Worm (Caenorhabditis elegans) whole organism, young adult: ENCODE data around the gene srx-28.
A peak's percentile ranks its signal among the peaks of the same experiment; 100 is the strongest.

Experiments used
- B0261.1 ChIP-seq: sonication (generic microtip); optimal IDR thresholded peaks from 2 replicates; lab custom pipeline; 2016; ENCODE audit warnings: mild to moderate bottlenecking, missing genetic modification characterization, moderate library complexity, missing compliant biosample characterization
- D2030.7 ChIP-seq: fragments of 200-800 bp; sonication (Bioruptor generic); IDR thresholded peaks from 2 replicates; pipeline ENCODE4 v1.3.6; 2022; ENCODE audit warnings: missing genetic modification reagents, missing genetic modification characterization, missing compliant biosample characterization
- F10E7.11 ChIP-seq: sonication (generic microtip); optimal IDR thresholded peaks from 2 replicates; lab custom pipeline; 2017; ENCODE audit warnings: mild to moderate bottlenecking, missing genetic modification characterization, moderate library complexity, missing compliant biosample characterization
- F22D6.2 ChIP-seq: sonication (generic microtip); optimal IDR thresholded peaks from 2 replicates; lab custom pipeline; 2016; ENCODE audit warnings: mild to moderate bottlenecking, missing genetic modification characterization, missing compliant biosample characterization
- F37B4.10 ChIP-seq: fragments of 200-800 bp; sonication (Bioruptor generic); IDR thresholded peaks from 2 replicates; pipeline ENCODE4 v1.3.6; 2022; ENCODE audit warnings: missing genetic modification characterization, missing compliant biosample characterization
- F55B11.4 ChIP-seq: sonication (generic microtip); optimal IDR thresholded peaks from 2 replicates; lab custom pipeline; 2016; ENCODE audit warnings: missing compliant biosample characterization, missing genetic modification characterization, borderline replicate concordance; ENCODE audit not compliant: insufficient read depth
- F57A8.1 ChIP-seq: fragments of 200-800 bp; sonication (Bioruptor generic); optimal IDR thresholded peaks from 2 replicates; lab custom pipeline; 2018; ENCODE audit warnings: mild to moderate bottlenecking, missing genetic modification characterization, moderate library complexity, missing compliant biosample characterization
- F57C9.4 ChIP-seq: sonication (generic microtip); optimal IDR thresholded peaks from 2 replicates; lab custom pipeline; 2017; ENCODE audit warnings: mild to moderate bottlenecking, missing genetic modification characterization, missing compliant biosample characterization
- K12H6.12 ChIP-seq: fragments of 200-800 bp; sonication (Bioruptor generic); optimal IDR thresholded peaks from 2 replicates; lab custom pipeline; 2018; ENCODE audit warnings: mild to moderate bottlenecking, missing genetic modification characterization, missing compliant biosample characterization
- Y56A3A.18 ChIP-seq: fragments of 200-800 bp; sonication (Bioruptor generic); IDR thresholded peaks from 2 replicates; pipeline ENCODE4 v1.3.6; 2022; ENCODE audit warnings: missing genetic modification reagents, missing genetic modification characterization, missing compliant biosample characterization
- akir-1 ChIP-seq: fragments of 200-800 bp; sonication (Bioruptor generic); optimal IDR thresholded peaks from 2 replicates; lab custom pipeline; 2018; ENCODE audit warnings: mild to moderate bottlenecking, missing genetic modification characterization, moderate library complexity, missing compliant biosample characterization
- ama-1 ChIP-seq, 3 experiments: fragments of 150-350 bp in 1 of 3; sonication (generic microtip) in 2 of 3; optimal IDR thresholded peaks; 2 replicates each; lab custom pipeline; 2014 to 2018; ENCODE audit warnings: missing biosample characterization in 2 of 3, missing genetic modification characterization in 2 of 3, missing genetic modification reagents in 2 of 3
- aptf-2 ChIP-seq: fragments of 200-800 bp; sonication (Bioruptor generic); conservative IDR thresholded peaks from 2 replicates; pipeline ENCODE4 v1.3.6; 2022; ENCODE audit warnings: missing genetic modification reagents, missing genetic modification characterization, missing compliant biosample characterization
- attf-3 ChIP-seq: fragments of 200-800 bp; sonication (Bioruptor generic); conservative IDR thresholded peaks from 2 replicates; pipeline ENCODE4 v1.3.6; 2022; ENCODE audit warnings: missing genetic modification reagents, missing genetic modification characterization, missing compliant biosample characterization
- bed-2 ChIP-seq: fragments of 200-800 bp; sonication (Bioruptor generic); IDR thresholded peaks from 2 replicates; pipeline ENCODE4 v1.3.6; 2022; ENCODE audit warnings: missing genetic modification reagents, missing genetic modification characterization, missing compliant biosample characterization
- ceh-27 ChIP-seq: fragments of 200-800 bp; sonication (Bioruptor generic); optimal IDR thresholded peaks from 2 replicates; lab custom pipeline; 2018; ENCODE audit warnings: mild to moderate bottlenecking, missing genetic modification characterization, moderate library complexity, missing compliant biosample characterization
- ceh-40 ChIP-seq: fragments of 200-800 bp; sonication (Bioruptor generic); IDR thresholded peaks from 2 replicates; pipeline ENCODE4 v1.3.6; 2022; ENCODE audit warnings: missing genetic modification characterization, missing compliant biosample characterization
- dox-1 ChIP-seq: fragments of 200-800 bp; sonication (Bioruptor generic); IDR thresholded peaks from 2 replicates; pipeline ENCODE4 v1.3.6; 2022; ENCODE audit warnings: missing genetic modification reagents, missing genetic modification characterization, missing compliant biosample characterization
- efl-1 ChIP-seq: fragments of 150-350 bp; optimal IDR thresholded peaks from 2 replicates; lab custom pipeline; 2014; ENCODE audit warnings: missing biosample characterization, missing genetic modification reagents, missing genetic modification characterization
- egrh-3 ChIP-seq: fragments of 200-800 bp; sonication (Bioruptor generic); IDR thresholded peaks from 2 replicates; pipeline ENCODE4 v1.3.6; 2022; ENCODE audit warnings: missing genetic modification reagents, missing genetic modification characterization, missing compliant biosample characterization
- fkh-3 ChIP-seq: sonication (generic microtip); optimal IDR thresholded peaks from 2 replicates; lab custom pipeline; 2016; ENCODE audit warnings: mild to moderate bottlenecking, missing genetic modification characterization, missing compliant biosample characterization
- hlh-12 ChIP-seq: sonication (generic microtip); optimal IDR thresholded peaks from 2 replicates; lab custom pipeline; 2016; ENCODE audit warnings: missing genetic modification characterization, missing compliant biosample characterization
- hmg-20 ChIP-seq: fragments of 200-800 bp; sonication (Bioruptor generic); IDR thresholded peaks from 2 replicates; pipeline ENCODE4 v1.3.6; 2022; ENCODE audit warnings: missing genetic modification reagents, missing genetic modification characterization, missing compliant biosample characterization
- hrde-1 ChIP-seq: sonication (generic microtip); optimal IDR thresholded peaks from 2 replicates; lab custom pipeline; 2016; ENCODE audit warnings: missing genetic modification characterization, mild to moderate bottlenecking, missing compliant biosample characterization, moderate library complexity, missing genotype, missing genetic modification reagents, borderline replicate concordance
- lag-1 ChIP-seq: fragments of 200-800 bp; sonication (Bioruptor generic); IDR thresholded peaks from 2 replicates; pipeline ENCODE4 v1.3.6; 2022; ENCODE audit warnings: missing genetic modification reagents, missing genetic modification characterization, missing compliant biosample characterization
- let-526 ChIP-seq: fragments of 200-800 bp; sonication (Bioruptor generic); IDR thresholded peaks from 2 replicates; pipeline ENCODE4 v1.3.6; 2022; ENCODE audit warnings: missing genetic modification reagents, missing genetic modification characterization, missing compliant biosample characterization
- let-607 ChIP-seq, 2 experiments: fragments of 200-800 bp in 1 of 2; sonication (Bioruptor generic) in 1 of 2; sonication (generic microtip) in 1 of 2; optimal IDR thresholded peaks; 2 replicates each; lab custom pipeline; 2016 to 2018; ENCODE audit warnings: mild to moderate bottlenecking in 2 of 2, missing compliant biosample characterization in 2 of 2, missing genetic modification characterization in 2 of 2, moderate library complexity in 2 of 2, missing genotype in 1 of 2
- lin-40 ChIP-seq: sonication (generic microtip); optimal IDR thresholded peaks from 2 replicates; lab custom pipeline; 2016; ENCODE audit warnings: missing genetic modification characterization, mild to moderate bottlenecking, missing compliant biosample characterization, missing genotype, missing genetic modification reagents
- mcd-1 ChIP-seq: fragments of 200-800 bp; sonication (Bioruptor generic); IDR thresholded peaks from 2 replicates; pipeline ENCODE4 v1.3.6; 2022; ENCODE audit warnings: missing genetic modification reagents, missing genetic modification characterization, missing compliant biosample characterization
- mes-4 ChIP-seq: sonication (generic microtip); optimal IDR thresholded peaks from 2 replicates; lab custom pipeline; 2016; ENCODE audit warnings: missing genotype, missing genetic modification characterization, missing compliant biosample characterization
- nfya-2 ChIP-seq: fragments of 200-800 bp; sonication (Bioruptor generic); IDR thresholded peaks from 2 replicates; pipeline ENCODE4 v1.3.6; 2022; ENCODE audit warnings: missing genetic modification reagents, missing genetic modification characterization, missing compliant biosample characterization
- nfyb-1 ChIP-seq: fragments of 200-800 bp; sonication (Bioruptor generic); IDR thresholded peaks from 2 replicates; pipeline ENCODE4 v1.3.6; 2022; ENCODE audit warnings: missing genetic modification reagents, missing genetic modification characterization, missing compliant biosample characterization
- pbrm-1 ChIP-seq: fragments of 200-800 bp; sonication (Bioruptor generic); IDR thresholded peaks from 2 replicates; pipeline ENCODE4 v1.3.6; 2022; ENCODE audit warnings: missing genetic modification reagents, missing genetic modification characterization, missing compliant biosample characterization
- pha-4 ChIP-seq: fragments of 150-350 bp; sonication (generic microtip); optimal IDR thresholded peaks from 2 replicates; lab custom pipeline; 2014; ENCODE audit warnings: missing biosample characterization, missing genetic modification reagents, missing genetic modification characterization
- sea-2 ChIP-seq: fragments of 200-800 bp; sonication (Bioruptor generic); IDR thresholded peaks from 2 replicates; pipeline ENCODE4 v1.3.6; 2022; ENCODE audit warnings: missing genetic modification characterization, missing compliant biosample characterization
- snpc-1.1 ChIP-seq: sonication (generic microtip); optimal IDR thresholded peaks from 2 replicates; lab custom pipeline; 2017; ENCODE audit warnings: missing genetic modification characterization, mild to moderate bottlenecking, missing compliant biosample characterization, antibody characterized with exemption, moderate library complexity, missing genotype, missing genetic modification reagents; ENCODE audit not compliant: insufficient read depth
- snpc-3.4 ChIP-seq: sonication (generic microtip); optimal IDR thresholded peaks from 2 replicates; lab custom pipeline; 2017; ENCODE audit warnings: missing genetic modification characterization, mild to moderate bottlenecking, missing compliant biosample characterization, antibody characterized with exemption, moderate library complexity, missing genotype, missing genetic modification reagents
- snpc-4 ChIP-seq, 5 experiments: fragments of 150-350 bp in 1 of 5; sonication (generic microtip) in 4 of 5; optimal IDR thresholded peaks; 2 replicates each; lab custom pipeline; 2014 to 2018; ENCODE audit warnings: missing genetic modification characterization in 5 of 5, missing biosample characterization in 3 of 5, antibody characterized with exemption in 2 of 5, mild to moderate bottlenecking in 2 of 5, missing compliant biosample characterization in 2 of 5, missing genotype in 2 of 5, moderate library complexity in 2 of 5, missing genetic modification reagents in 1 of 5
- sptf-2 ChIP-seq: fragments of 200-800 bp; sonication (Bioruptor generic); optimal IDR thresholded peaks from 2 replicates; lab custom pipeline; 2018; ENCODE audit warnings: mild to moderate bottlenecking, missing genetic modification characterization, missing compliant biosample characterization
- tbp1 ChIP-seq: fragments of 200-800 bp; sonication (Bioruptor generic); optimal IDR thresholded peaks from 2 replicates; lab custom pipeline; 2018; ENCODE audit warnings: mild to moderate bottlenecking, missing genetic modification characterization, missing compliant biosample characterization
- tlf-1 ChIP-seq: fragments of 200-800 bp; sonication (Bioruptor generic); optimal IDR thresholded peaks from 2 replicates; lab custom pipeline; 2018; ENCODE audit warnings: mild to moderate bottlenecking, missing genetic modification characterization, missing compliant biosample characterization
- unc-130 ChIP-seq: sonication (generic microtip); optimal IDR thresholded peaks from 2 replicates; lab custom pipeline; 2016; ENCODE audit warnings: missing genetic modification reagents, missing genetic modification characterization, missing compliant biosample characterization
- unc-62 ChIP-seq: fragments of 150-350 bp; optimal IDR thresholded peaks from 2 replicates; lab custom pipeline; 2014; ENCODE audit warnings: missing biosample characterization, missing genetic modification reagents, missing genetic modification characterization
- zfh-2 ChIP-seq: fragments of 200-800 bp; sonication (Bioruptor generic); conservative IDR thresholded peaks from 2 replicates; pipeline ENCODE4 v1.3.6; 2022; ENCODE audit warnings: missing genetic modification reagents, missing genetic modification characterization, missing compliant biosample characterization
- ztf-25 ChIP-seq: fragments of 200-800 bp; sonication (Bioruptor generic); IDR thresholded peaks from 2 replicates; pipeline ENCODE4 v1.3.6; 2022; ENCODE audit warnings: missing genetic modification reagents, missing genetic modification characterization, missing compliant biosample characterization
- ztf-26 ChIP-seq: sonication (generic microtip); optimal IDR thresholded peaks from 2 replicates; lab custom pipeline; 2017; ENCODE audit warnings: missing genetic modification characterization, missing compliant biosample characterization

Gene srx-28

ce11 chrV:2757226-2757893 lies at the start of gene srx-28:
TSS of gene srx-28 (minus strand) at chrV:2757276.
- no peak for TF ChIP-seq let-526 (GFP tag; lab: Robert Waterston, UW)
- no peak for TF ChIP-seq hmg-20
- TF ChIP-seq ztf-25 (GFP tag; lab: Robert Waterston, UW), result 0 out of 2 replicates have a peak, but pooled peaks have one; percentile 38
- no peak for TF ChIP-seq F10E7.11 (tag; lab: Kevin White, UChicago)
- no peak for TF ChIP-seq F22D6.2
- no peak for TF ChIP-seq hlh-12 (tag; lab: Kevin White, UChicago)
- peak; percentile 68 for TF ChIP-seq snpc-1.1 (tag; lab: Kevin White, UChicago)
- 0 out of 2 replicates have a peak, but pooled peaks have one; percentile 84 for TF ChIP-seq F37B4.10 (GFP tag; lab: Robert Waterston, UW)
- TF ChIP-seq mcd-1 (GFP tag; lab: Robert Waterston, UW), result peak; percentile 43; the same call in 1 of the 2 replicates
- TF ChIP-seq hrde-1 (tag; lab: Kevin White, UChicago), result no peak
- TF ChIP-seq lag-1, result no peak
- TF ChIP-seq tbp1 (GFP tag; lab: Kevin White, UChicago), result no peak
- TF ChIP-seq ceh-27 (GFP tag; lab: Kevin White, UChicago), result no peak
- no peak for TF ChIP-seq mes-4 (tag; lab: Kevin White, UChicago)
- no peak for TF ChIP-seq pha-4 (tag; lab: Kevin White, UChicago)
- no peak for TF ChIP-seq attf-3
- TF ChIP-seq aptf-2, result no peak
- TF ChIP-seq sea-2 (GFP tag; lab: Robert Waterston, UW), result no peak
- TF ChIP-seq B0261.1 (tag; lab: Kevin White, UChicago), result peak; percentile 6
- TF ChIP-seq sptf-2, result no peak
- no peak; the same call in none of the 2 replicates for TF ChIP-seq zfh-2 (GFP tag; lab: Robert Waterston, UW)
- no peak for TF ChIP-seq nfya-2 (GFP tag; lab: Robert Waterston, UW)
- TF ChIP-seq unc-130 (GFP tag; lab: Kevin White, UChicago), result no peak
- no peak for TF ChIP-seq akir-1 (GFP tag; lab: Kevin White, UChicago)
- no peak for TF ChIP-seq F57C9.4 (tag; lab: Kevin White, UChicago)
- no peak for TF ChIP-seq snpc-4 (GFP tag; optimal IDR thresholded peaks at IDR 0.05; lab: Kevin White, UChicago)
- TF ChIP-seq snpc-4 (tag; optimal IDR thresholded peaks at IDR 0.05; lab: Kevin White, UChicago), result peak in 2 of 4 experiments; percentile 75 to 87
- TF ChIP-seq D2030.7, result no peak
- TF ChIP-seq dox-1 (GFP tag; lab: Robert Waterston, UW), result peak; percentile 47; the same call in 1 of the 2 replicates
- no peak for TF ChIP-seq F57A8.1 (GFP tag; lab: Kevin White, UChicago)
- TF ChIP-seq snpc-3.4 (tag; lab: Kevin White, UChicago), result no peak
- no peak for TF ChIP-seq F55B11.4
- TF ChIP-seq fkh-3 (tag; lab: Kevin White, UChicago), result peak; percentile 14
- no peak for TF ChIP-seq bed-2
- TF ChIP-seq let-607 (tag; optimal IDR thresholded peaks at IDR 0.05; lab: Kevin White, UChicago), result no peak
- TF ChIP-seq unc-62 (GFP tag; lab: Kevin White, UChicago), result no peak
- TF ChIP-seq egrh-3 (GFP tag; lab: Robert Waterston, UW), result peak; percentile 33; the same call in 1 of the 2 replicates
- no peak for TF ChIP-seq lin-40 (tag; lab: Kevin White, UChicago)
- no peak for TF ChIP-seq pbrm-1
- peak; percentile 26; the same call in 1 of the 2 replicates for TF ChIP-seq nfyb-1 (GFP tag; lab: Robert Waterston, UW)
- no peak for TF ChIP-seq K12H6.12 (tag; lab: Kevin White, UChicago)
- TF ChIP-seq Y56A3A.18, result no peak
- no peak for TF ChIP-seq ama-1 (optimal IDR thresholded peaks at IDR 0.05; lab: Kevin White, UChicago)
- TF ChIP-seq ama-1 (GFP tag; optimal IDR thresholded peaks at IDR 0.05; lab: Kevin White, UChicago), result no peak
- TF ChIP-seq tlf-1, result no peak
- no peak for TF ChIP-seq efl-1 (GFP tag; lab: Kevin White, UChicago)
- TF ChIP-seq ztf-26, result no peak
- TF ChIP-seq ceh-40 (GFP tag; lab: Robert Waterston, UW), result no peak
